Fruit fly (Drosophila melanogaster) whole organism, embryonic: ENCODE data around the gene LysS.
"Not testable (repeated sequence)": the region's sequence is repeated elsewhere in the genome, so short reads cannot be mapped to it uniquely, and the experiment has no call there.

Experiments
- CG10267 ChIP-seq: fragments of 200-800 bp; sonication (Bioruptor generic); optimal IDR thresholded peaks from 2 replicates; lab custom pipeline; 2018; ENCODE audit warnings: missing biosample characterization, mild to moderate bottlenecking, missing genetic modification characterization, moderate library complexity
- CG11085 ChIP-seq: fragments of 200-800 bp; sonication (Bioruptor generic); IDR thresholded peaks from 2 replicates; pipeline ENCODE4 v1.3.6; 2022; ENCODE audit warnings: missing biosample characterization, missing genetic modification characterization
- CG11247 ChIP-seq: fragments of 200-800 bp; sonication (Bioruptor generic); IDR thresholded peaks from 2 replicates; pipeline ENCODE4 v1.3.6; 2022; ENCODE audit warnings: missing biosample characterization, missing genetic modification characterization
- CG11723 ChIP-seq: fragments of 200-800 bp; sonication (Bioruptor generic); optimal IDR thresholded peaks from 2 replicates; lab custom pipeline; 2017; ENCODE audit warnings: missing biosample characterization, mild to moderate bottlenecking, missing genetic modification characterization
- CG1233 ChIP-seq: fragments of 200-800 bp; sonication (Bioruptor generic); optimal IDR thresholded peaks from 4 replicates; lab custom pipeline; 2018; ENCODE audit warnings: missing biosample characterization, mild to moderate bottlenecking, missing genetic modification characterization
- CG13287 ChIP-seq: fragments of 200-800 bp; sonication (Bioruptor generic); IDR thresholded peaks from 2 replicates; pipeline ENCODE4 v1.3.6; 2022; ENCODE audit warnings: missing biosample characterization, missing genetic modification characterization; ENCODE audit not compliant: partially characterized antibody
- CG13424 ChIP-seq: fragments of 200-800 bp; sonication (Bioruptor generic); optimal IDR thresholded peaks from 2 replicates; lab custom pipeline; 2019; ENCODE audit warnings: missing biosample characterization, mild to moderate bottlenecking, missing genetic modification characterization, moderate library complexity
- CG17186 ChIP-seq: fragments of 200-800 bp; sonication (Bioruptor generic); optimal IDR thresholded peaks from 3 replicates; lab custom pipeline; 2017; ENCODE audit warnings: missing biosample characterization, missing genetic modification reagents, missing genetic modification characterization
- CG1792 ChIP-seq: fragments of 200-800 bp; sonication (Bioruptor generic); optimal IDR thresholded peaks from 2 replicates; lab custom pipeline; 2016; ENCODE audit warnings: missing biosample characterization, missing genetic modification characterization
- CG18262 ChIP-seq: fragments of 200-800 bp; optimal IDR thresholded peaks from 3 replicates; lab custom pipeline; 2019; ENCODE audit warnings: missing biosample characterization, mild to moderate bottlenecking, missing genetic modification characterization, moderate library complexity
- CG2889 ChIP-seq: fragments of 200-800 bp; sonication (Bioruptor generic); IDR thresholded peaks from 3 replicates; pipeline ENCODE4 v1.3.6; 2022; ENCODE audit warnings: missing biosample characterization, missing genetic modification characterization
- CG3995 ChIP-seq: fragments of 200-800 bp; sonication (Bioruptor generic); optimal IDR thresholded peaks from 3 replicates; lab custom pipeline; 2016; ENCODE audit warnings: missing biosample characterization, missing genetic modification characterization
- CG4328 ChIP-seq: fragments of 200-800 bp; sonication (Bioruptor generic); optimal IDR thresholded peaks from 3 replicates; lab custom pipeline; 2017; ENCODE audit warnings: missing biosample characterization, missing genetic modification reagents, missing genetic modification characterization
- CG9215 ChIP-seq: fragments of 200-800 bp; sonication (Bioruptor generic); IDR thresholded peaks from 2 replicates; pipeline ENCODE4 v1.3.6; 2022; ENCODE audit warnings: missing biosample characterization, missing genetic modification characterization
- CG9817 ChIP-seq: fragments of 200-800 bp; sonication (Bioruptor generic); optimal IDR thresholded peaks from 2 replicates; lab custom pipeline; 2018; ENCODE audit warnings: missing biosample characterization, mild to moderate bottlenecking, missing genetic modification characterization, moderate library complexity
- CkIIα-i1 ChIP-seq: fragments of 200-800 bp; sonication (Bioruptor generic); IDR thresholded peaks from 2 replicates; pipeline ENCODE4 v1.3.6; 2022; ENCODE audit warnings: missing biosample characterization, missing genetic modification characterization
- Deaf1 ChIP-seq: fragments of 200-800 bp; optimal IDR thresholded peaks from 3 replicates; lab custom pipeline; 2019; ENCODE audit warnings: missing biosample characterization, mild to moderate bottlenecking, missing genetic modification characterization, moderate library complexity
- ERR ChIP-seq: fragments of 200-800 bp; sonication (Bioruptor generic); optimal IDR thresholded peaks from 2 replicates; lab custom pipeline; 2016; ENCODE audit warnings: missing biosample characterization, missing genetic modification characterization
- Fer1 ChIP-seq: fragments of 200-800 bp; sonication (Bioruptor generic); optimal IDR thresholded peaks from 2 replicates; lab custom pipeline; 2017; ENCODE audit warnings: missing biosample characterization, mild to moderate bottlenecking, missing genetic modification characterization
- HLH3B ChIP-seq: fragments of 200-800 bp; sonication (Bioruptor generic); IDR thresholded peaks from 2 replicates; pipeline ENCODE4 v1.3.6; 2022; ENCODE audit warnings: missing biosample characterization, missing genetic modification characterization
- Jarid2 ChIP-seq: fragments of 200-800 bp; sonication (Bioruptor generic); optimal IDR thresholded peaks from 3 replicates; lab custom pipeline; 2017; ENCODE audit warnings: mild to moderate bottlenecking, missing biosample characterization, missing genetic modification reagents, missing genetic modification characterization
- Mad ChIP-seq: fragments of 200-800 bp; sonication (Bioruptor generic); optimal IDR thresholded peaks from 2 replicates; lab custom pipeline; 2016; ENCODE audit warnings: missing biosample characterization, missing genetic modification characterization
- Nf-YC ChIP-seq: fragments of 200-800 bp; optimal IDR thresholded peaks from 3 replicates; lab custom pipeline; 2019; ENCODE audit warnings: missing biosample characterization, mild to moderate bottlenecking, missing genetic modification characterization, moderate library complexity
- Pdp1 ChIP-seq, 2 experiments: fragments of 200-800 bp; sonication (Bioruptor generic); optimal IDR thresholded peaks; 3 replicates each; lab custom pipeline; 2016; ENCODE audit warnings: missing biosample characterization in 2 of 2, missing genetic modification characterization in 2 of 2, mild to moderate bottlenecking in 1 of 2, moderate library complexity in 1 of 2
- Rfx ChIP-seq: fragments of 200-800 bp; sonication (Bioruptor generic); IDR thresholded peaks from 2 replicates; pipeline ENCODE4 v1.3.6; 2022; ENCODE audit warnings: missing biosample characterization, missing genetic modification characterization
- bab2 ChIP-seq: fragments of 200-800 bp; sonication (Bioruptor generic); optimal IDR thresholded peaks from 2 replicates; lab custom pipeline; 2016; ENCODE audit warnings: missing biosample characterization, missing genetic modification characterization
- chn ChIP-seq: fragments of 200-800 bp; sonication (Bioruptor generic); optimal IDR thresholded peaks from 2 replicates; lab custom pipeline; 2016; ENCODE audit warnings: missing biosample characterization, missing genetic modification characterization
- cwo ChIP-seq: fragments of 200-800 bp; sonication (Bioruptor generic); optimal IDR thresholded peaks from 3 replicates; lab custom pipeline; 2017; ENCODE audit warnings: missing biosample characterization, missing genetic modification characterization, mild to moderate bottlenecking, moderate library complexity, missing genetic modification reagents
- dm ChIP-seq: fragments of 200-800 bp; sonication (Bioruptor generic); optimal IDR thresholded peaks from 3 replicates; lab custom pipeline; 2016; ENCODE audit warnings: missing biosample characterization, missing genetic modification characterization
- eve ChIP-seq, 2 experiments: fragments of >200 bp; optimal IDR thresholded peaks; 2 replicates each; lab custom pipeline; 2017; ENCODE audit warnings: missing biosample characterization in 2 of 2, missing genetic modification characterization in 2 of 2
- ewg ChIP-seq: fragments of 200-800 bp; sonication (Bioruptor generic); optimal IDR thresholded peaks from 3 replicates; lab custom pipeline; 2017; ENCODE audit warnings: mild to moderate bottlenecking, missing biosample characterization, missing genetic modification reagents, missing genetic modification characterization
- kah ChIP-seq: fragments of 200-800 bp; sonication (Bioruptor generic); optimal IDR thresholded peaks from 2 replicates; lab custom pipeline; 2018; ENCODE audit warnings: missing biosample characterization, mild to moderate bottlenecking, missing genetic modification characterization
- lola ChIP-seq, 3 experiments: fragments of >200 bp in 2 of 3; fragments of 200-800 bp in 1 of 3; sonication (Bioruptor generic) in 1 of 3; optimal IDR thresholded peaks; 2 replicates each; lab custom pipeline; 2017 to 2019; ENCODE audit warnings: missing biosample characterization in 3 of 3, missing genetic modification characterization in 3 of 3, mild to moderate bottlenecking in 1 of 3, moderate library complexity in 1 of 3
- odd ChIP-seq: fragments of 200-800 bp; sonication (Bioruptor generic); optimal IDR thresholded peaks from 2 replicates; lab custom pipeline; 2017; ENCODE audit warnings: missing biosample characterization, mild to moderate bottlenecking, missing genetic modification characterization
- org-1 ChIP-seq: fragments of 200-800 bp; sonication (Bioruptor generic); optimal IDR thresholded peaks from 2 replicates; lab custom pipeline; 2017; ENCODE audit warnings: missing biosample characterization, missing genetic modification characterization
- otp ChIP-seq: fragments of 200-800 bp; sonication (Bioruptor generic); IDR thresholded peaks from 3 replicates; pipeline ENCODE4, ENCODE4 v1.3.6; 2022; ENCODE audit warnings: missing biosample characterization, missing genetic modification characterization
- pnt ChIP-seq: fragments of 200-800 bp; sonication (Bioruptor generic); optimal IDR thresholded peaks from 3 replicates; lab custom pipeline; 2016; ENCODE audit warnings: missing biosample characterization, missing genetic modification characterization
- pros ChIP-seq: fragments of 200-800 bp; sonication (Bioruptor generic); optimal IDR thresholded peaks from 3 replicates; lab custom pipeline; 2019; ENCODE audit warnings: missing biosample characterization, mild to moderate bottlenecking, missing genetic modification characterization, moderate library complexity
- ranshi ChIP-seq: fragments of 200-800 bp; sonication (Bioruptor generic); IDR thresholded peaks from 2 replicates; pipeline ENCODE4 v1.3.6; 2022; ENCODE audit warnings: missing biosample characterization, missing genetic modification characterization
- so ChIP-seq: fragments of 200-800 bp; sonication (Bioruptor generic); IDR thresholded peaks from 3 replicates; pipeline ENCODE4 v1.3.6; 2022; ENCODE audit warnings: missing biosample characterization, missing genetic modification characterization
- tin ChIP-seq: fragments of 200-800 bp; sonication (Bioruptor generic); optimal IDR thresholded peaks from 3 replicates; lab custom pipeline; 2016; ENCODE audit warnings: missing biosample characterization, missing genetic modification characterization
- tna ChIP-seq: fragments of 200-800 bp; sonication (Bioruptor generic); IDR thresholded peaks from 2 replicates; pipeline ENCODE4 v1.3.6; 2022; ENCODE audit warnings: missing biosample characterization, missing genetic modification characterization; ENCODE audit not compliant: partially characterized antibody
- vfl ChIP-seq: fragments of 200-800 bp; sonication (Bioruptor generic); optimal IDR thresholded peaks from 2 replicates; lab custom pipeline; 2016; ENCODE audit warnings: missing biosample characterization, missing genetic modification characterization
- zfh2 ChIP-seq: fragments of 200-800 bp; sonication (Bioruptor generic); optimal IDR thresholded peaks from 2 replicates; lab custom pipeline; 2016; ENCODE audit warnings: missing biosample characterization, missing genetic modification characterization

The LysS gene

DNA sequence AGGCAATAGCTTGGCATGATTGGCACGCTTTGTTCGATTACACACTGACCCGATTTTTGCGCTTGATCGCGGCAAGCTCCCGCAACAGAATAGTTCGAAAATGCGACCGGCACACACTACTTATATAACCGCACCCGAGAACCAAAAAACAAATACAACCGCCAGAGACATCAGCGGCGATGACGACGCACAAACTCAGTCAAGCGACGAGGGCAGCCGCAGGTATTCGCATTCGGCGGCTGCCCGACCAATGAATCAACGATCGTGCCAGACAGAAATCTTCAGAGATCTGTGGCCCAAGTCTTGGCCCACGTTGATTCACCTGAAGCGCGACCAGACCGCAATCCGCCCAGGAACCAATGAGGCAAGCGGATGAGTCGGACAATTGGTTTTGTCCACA is 10.7 kb downstream of the LysS start, which contains the start of gene CG9192:
CG9192 (minus strand) TSS at position 101 of the 400 bp plus-strand sequence.
- TF ChIP-seq dm (no peak), CG11247 (GFP tag; lab: Robert Waterston, UW) (0 out of 2 replicates have a peak, but pooled peaks have one; percentile 27), CG9817 (tag; lab: Kevin White, UChicago) (no peak), Pdp1 (GFP tag; optimal IDR thresholded peaks at IDR 0.05; lab: Kevin White, UChicago) (peak in 1 of 2 experiments; percentile 84), Nf-YC (tag; lab: Kevin White, UChicago) (no peak), Deaf1 (tag; lab: Kevin White, UChicago) (peak; percentile 43)

DNA sequence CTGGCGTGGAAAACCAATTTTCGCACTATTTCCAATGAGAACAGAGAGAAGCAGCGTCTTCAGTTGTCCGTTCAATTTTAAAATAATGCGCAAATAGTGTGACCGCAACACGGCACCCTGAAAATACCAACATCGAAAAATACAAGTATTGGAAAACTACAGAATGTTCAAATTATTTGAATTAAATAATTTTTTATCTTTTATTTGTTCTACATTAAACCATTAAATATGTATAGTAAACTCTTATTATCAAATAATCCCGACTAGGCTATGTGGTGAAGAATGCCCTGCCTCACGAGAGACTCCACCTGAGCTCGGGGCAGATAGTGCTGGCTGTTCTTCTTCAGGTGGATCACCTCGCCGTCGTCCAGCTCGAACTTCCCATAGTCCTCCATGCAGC is 18.3 kb downstream of the LysS start, which contains the start of gene Klp61F:
Klp61F (minus strand) TSS at position 101 of the 400 bp plus-strand sequence.
- TF ChIP-seq Rfx (GFP tag; lab: Robert Waterston, UW); ERR; ranshi: not testable (repeated sequence)

DNA sequence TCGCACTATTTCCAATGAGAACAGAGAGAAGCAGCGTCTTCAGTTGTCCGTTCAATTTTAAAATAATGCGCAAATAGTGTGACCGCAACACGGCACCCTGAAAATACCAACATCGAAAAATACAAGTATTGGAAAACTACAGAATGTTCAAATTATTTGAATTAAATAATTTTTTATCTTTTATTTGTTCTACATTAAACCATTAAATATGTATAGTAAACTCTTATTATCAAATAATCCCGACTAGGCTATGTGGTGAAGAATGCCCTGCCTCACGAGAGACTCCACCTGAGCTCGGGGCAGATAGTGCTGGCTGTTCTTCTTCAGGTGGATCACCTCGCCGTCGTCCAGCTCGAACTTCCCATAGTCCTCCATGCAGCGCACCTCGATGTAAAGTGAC is 19.3 kb downstream of the LysS start, which contains the start of gene CG32318:
CG32318 (minus strand) TSS at position 101 of the 400 bp plus-strand sequence.
- TF ChIP-seq CG17186, chn, Jarid2 (GFP tag; lab: Kevin White, UChicago): not testable (repeated sequence)

DNA sequence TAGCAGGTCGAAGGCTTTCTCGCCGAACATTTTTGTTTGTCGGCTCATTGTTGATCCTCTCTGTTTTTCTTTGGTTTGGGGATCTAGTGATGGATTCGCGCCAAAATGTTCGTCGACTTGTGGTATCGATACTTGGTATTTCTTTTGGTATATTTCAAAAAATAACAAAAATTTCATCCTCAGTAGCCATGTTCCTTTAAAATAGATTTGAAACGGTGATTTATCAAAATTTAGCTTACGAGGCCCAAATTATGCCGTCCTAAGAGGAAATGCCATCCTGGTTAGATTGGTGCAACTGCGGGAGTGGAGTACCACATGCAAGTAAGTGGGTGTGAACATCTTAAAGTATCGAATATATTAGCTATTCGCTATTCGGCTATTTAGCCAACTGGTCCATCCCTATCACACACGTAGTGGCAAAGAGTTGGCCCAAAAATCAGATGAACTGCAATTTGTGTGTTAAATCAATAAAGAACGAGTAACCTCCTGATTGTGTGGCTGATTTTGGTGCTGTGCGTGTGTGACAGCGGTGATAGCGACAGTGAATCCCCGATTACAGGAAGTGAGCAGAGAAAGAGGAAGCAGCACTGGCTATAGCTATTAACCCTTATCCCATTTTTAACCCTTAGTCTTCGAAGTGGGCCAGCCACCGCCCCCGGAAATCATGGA is 20.2 kb downstream of the LysS start, which contains the start of the genes Psf1 and Sac1:
Psf1 (minus strand) TSS at position 51 of the 669 bp plus-strand sequence.
Sac1 (plus strand) TSS at position 191 of the 669 bp plus-strand sequence.
- TF ChIP-seq odd (no peak), CG3995 (GFP tag; lab: Kevin White, UChicago) (peak; percentile 88), CG10267 (tag; lab: Kevin White, UChicago) (peak; percentile 65), CkIIα-i1 (no peak), eve (GFP tag; optimal IDR thresholded peaks at IDR 0.05; lab: Kevin White, UChicago) (no peak), otp (GFP tag; lab: Robert Waterston, UW) (no peak), Fer1 (GFP tag; lab: Kevin White, UChicago) (no peak), CG11723 (GFP tag; lab: Kevin White, UChicago) (no peak), tna (GFP tag; lab: Robert Waterston, UW) (peak; percentile 60), CG13287 (GFP tag; lab: Robert Waterston, UW) (peak; percentile 88), org-1 (GFP tag; lab: Kevin White, UChicago) (no peak), CG13424 (peak; percentile 57), pnt (GFP tag; lab: Kevin White, UChicago) (peak; percentile 7), Mad (peak; percentile 17), CG4328 (GFP tag; lab: Kevin White, UChicago) (no peak), bab2 (GFP tag; lab: Kevin White, UChicago) (peak; percentile 73), kah (GFP tag; lab: Kevin White, UChicago) (no peak), CG18262 (peak; percentile 48), CG9215 (GFP tag; lab: Robert Waterston, UW) (peak; percentile 51), CG11085 (no peak; the same call in 1 of the 2 replicates), ewg (GFP tag; lab: Kevin White, UChicago) (peak; percentile 28), CG1233 (GFP tag; lab: Kevin White, UChicago) (no peak), HLH3B (GFP tag; lab: Robert Waterston, UW) (no peak), CG1792 (GFP tag; lab: Kevin White, UChicago) (peak; percentile 4), lola (GFP tag; optimal IDR thresholded peaks at IDR 0.05; lab: Kevin White, UChicago) (peak in 1 of 3 experiments; percentile 53), vfl (no peak), zfh2 (GFP tag; lab: Kevin White, UChicago) (peak; percentile 67), CG2889 (GFP tag; lab: Robert Waterston, UW) (no peak), pros (GFP tag; lab: Kevin White, UChicago) (no peak), so (GFP tag; lab: Robert Waterston, UW) (0 out of 3 replicates have a peak, but pooled peaks have one; percentile 12), cwo (GFP tag; lab: Kevin White, UChicago) (no peak), tin (GFP tag; lab: Kevin White, UChicago) (peak; percentile 30)
